Worm (Caenorhabditis elegans) whole organism, L3 larva: ENCODE data around the gene sek-1.

Experiments used
- ama-1 ChIP-seq: fragments of 150-350 bp; optimal IDR thresholded peaks from 2 replicates; lab custom pipeline; 2018
- ceh-28 ChIP-seq: fragments of 150-350 bp; optimal IDR thresholded peaks from 2 replicates; lab custom pipeline; 2014; ENCODE audit warnings: missing biosample characterization, missing genetic modification reagents, missing genetic modification characterization
- ceh-82 ChIP-seq: fragments of 150-350 bp; optimal IDR thresholded peaks from 2 replicates; lab custom pipeline; 2014; ENCODE audit warnings: missing biosample characterization, missing genetic modification characterization
- egl-27 ChIP-seq: sonication (generic microtip); optimal IDR thresholded peaks from 4 replicates; lab custom pipeline; 2017; ENCODE audit warnings: missing biosample characterization, missing genetic modification reagents, missing genetic modification characterization
- elt-1 ChIP-seq: fragments of 150-350 bp; optimal IDR thresholded peaks from 2 replicates; lab custom pipeline; 2014; ENCODE audit warnings: missing biosample characterization, missing genetic modification characterization
- elt-2 ChIP-seq: sonication (generic microtip); optimal IDR thresholded peaks from 2 replicates; lab custom pipeline; 2016; ENCODE audit warnings: missing genetic modification reagents, mild to moderate bottlenecking, missing genetic modification characterization, missing compliant biosample characterization
- elt-3 ChIP-seq, 3 experiments: fragments of 150-350 bp in 1 of 3; sonication (generic microtip) in 2 of 3; optimal IDR thresholded peaks; 2 replicates in 2 of 3; 4 replicates in 1 of 3; lab custom pipeline; 2014 to 2017; ENCODE audit warnings: missing biosample characterization in 3 of 3, missing genetic modification characterization in 3 of 3
- fkh-2 ChIP-seq: fragments of 150-350 bp; optimal IDR thresholded peaks from 2 replicates; lab custom pipeline; 2014; ENCODE audit warnings: missing biosample characterization, missing genetic modification reagents, missing genetic modification characterization
- hmg-11 ChIP-seq: sonication (generic microtip); optimal IDR thresholded peaks from 2 replicates; lab custom pipeline; 2016; ENCODE audit warnings: missing genetic modification characterization, missing compliant biosample characterization
- jun-1 ChIP-seq: fragments of 150-350 bp; optimal IDR thresholded peaks from 2 replicates; lab custom pipeline; 2014; ENCODE audit warnings: missing biosample characterization, missing genetic modification reagents, missing genetic modification characterization
- lin-15B ChIP-seq: fragments of 150-350 bp; optimal IDR thresholded peaks from 2 replicates; lab custom pipeline; 2014; ENCODE audit warnings: missing biosample characterization, missing genetic modification characterization
- lin-39 ChIP-seq: fragments of 150-350 bp; optimal IDR thresholded peaks from 2 replicates; lab custom pipeline; 2018; ENCODE audit warnings: missing biosample characterization, missing genetic modification reagents, missing genetic modification characterization
- lsy-12 ChIP-seq: sonication (generic microtip); optimal IDR thresholded peaks from 2 replicates; lab custom pipeline; 2016; ENCODE audit warnings: mild to moderate bottlenecking, missing genetic modification characterization, missing compliant biosample characterization
- mdl-1 ChIP-seq: fragments of 150-350 bp; optimal IDR thresholded peaks from 2 replicates; lab custom pipeline; 2014; ENCODE audit warnings: missing biosample characterization, missing genetic modification characterization
- mml-1 ChIP-seq: fragments of 150-350 bp; sonication (generic microtip); optimal IDR thresholded peaks from 3 replicates; lab custom pipeline; 2014; ENCODE audit warnings: missing biosample characterization, missing genetic modification characterization
- nfya-1 ChIP-seq: sonication (generic microtip); optimal IDR thresholded peaks from 2 replicates; lab custom pipeline; 2017; ENCODE audit warnings: missing genetic modification characterization, mild to moderate bottlenecking, missing compliant biosample characterization, antibody characterized with exemption, moderate library complexity; ENCODE audit not compliant: insufficient read depth
- nhr-12 ChIP-seq: fragments of 150-350 bp; optimal IDR thresholded peaks from 2 replicates; lab custom pipeline; 2014; ENCODE audit warnings: missing biosample characterization, missing genetic modification characterization
- nhr-23 ChIP-seq: fragments of 150-350 bp; optimal IDR thresholded peaks from 2 replicates; lab custom pipeline; 2014; ENCODE audit warnings: missing biosample characterization, missing genetic modification reagents, missing genetic modification characterization
- nhr-237 ChIP-seq: fragments of 150-350 bp; optimal IDR thresholded peaks from 2 replicates; lab custom pipeline; 2014; ENCODE audit warnings: missing biosample characterization, missing genetic modification characterization
- nhr-25 ChIP-seq: sonication (generic microtip); optimal IDR thresholded peaks from 2 replicates; lab custom pipeline; 2017; ENCODE audit warnings: missing biosample characterization, missing genetic modification characterization
- nhr-43 ChIP-seq: sonication (generic microtip); optimal IDR thresholded peaks from 2 replicates; lab custom pipeline; 2016; ENCODE audit warnings: mild to moderate bottlenecking, missing genetic modification characterization, missing compliant biosample characterization; ENCODE audit not compliant: poor library complexity, severe bottlenecking
- nhr-76 ChIP-seq: fragments of 150-350 bp; sonication (generic microtip); optimal IDR thresholded peaks from 5 replicates; lab custom pipeline; 2014; ENCODE audit warnings: missing biosample characterization, missing genetic modification characterization
- nhr-77 ChIP-seq: fragments of 150-350 bp; optimal IDR thresholded peaks from 2 replicates; lab custom pipeline; 2014; ENCODE audit warnings: missing biosample characterization, missing genetic modification characterization
- pha-4 ChIP-seq: fragments of 150-350 bp; optimal IDR thresholded peaks from 2 replicates; lab custom pipeline; 2014; ENCODE audit warnings: missing biosample characterization, missing genetic modification reagents, missing genetic modification characterization
- pqm-1 ChIP-seq: fragments of 150-350 bp; optimal IDR thresholded peaks from 2 replicates; lab custom pipeline; 2017; ENCODE audit warnings: missing biosample characterization, missing genetic modification characterization, inconsistent platforms
- snpc-4 ChIP-seq: fragments of 150-350 bp; optimal IDR thresholded peaks from 2 replicates; lab custom pipeline; 2014; ENCODE audit warnings: missing biosample characterization, missing genetic modification characterization
- tbx-2 ChIP-seq: sonication (generic microtip); optimal IDR thresholded peaks from 2 replicates; lab custom pipeline; 2016; ENCODE audit warnings: mild to moderate bottlenecking, missing genetic modification characterization, missing compliant biosample characterization
- zag-1 ChIP-seq: fragments of 150-350 bp; optimal IDR thresholded peaks from 2 replicates; lab custom pipeline; 2014; ENCODE audit warnings: missing biosample characterization, missing genetic modification characterization
- ztf-11 ChIP-seq: fragments of 150-350 bp; optimal IDR thresholded peaks from 2 replicates; lab custom pipeline; 2014; ENCODE audit warnings: missing biosample characterization, missing genetic modification characterization

Gene sek-1

DNA sequence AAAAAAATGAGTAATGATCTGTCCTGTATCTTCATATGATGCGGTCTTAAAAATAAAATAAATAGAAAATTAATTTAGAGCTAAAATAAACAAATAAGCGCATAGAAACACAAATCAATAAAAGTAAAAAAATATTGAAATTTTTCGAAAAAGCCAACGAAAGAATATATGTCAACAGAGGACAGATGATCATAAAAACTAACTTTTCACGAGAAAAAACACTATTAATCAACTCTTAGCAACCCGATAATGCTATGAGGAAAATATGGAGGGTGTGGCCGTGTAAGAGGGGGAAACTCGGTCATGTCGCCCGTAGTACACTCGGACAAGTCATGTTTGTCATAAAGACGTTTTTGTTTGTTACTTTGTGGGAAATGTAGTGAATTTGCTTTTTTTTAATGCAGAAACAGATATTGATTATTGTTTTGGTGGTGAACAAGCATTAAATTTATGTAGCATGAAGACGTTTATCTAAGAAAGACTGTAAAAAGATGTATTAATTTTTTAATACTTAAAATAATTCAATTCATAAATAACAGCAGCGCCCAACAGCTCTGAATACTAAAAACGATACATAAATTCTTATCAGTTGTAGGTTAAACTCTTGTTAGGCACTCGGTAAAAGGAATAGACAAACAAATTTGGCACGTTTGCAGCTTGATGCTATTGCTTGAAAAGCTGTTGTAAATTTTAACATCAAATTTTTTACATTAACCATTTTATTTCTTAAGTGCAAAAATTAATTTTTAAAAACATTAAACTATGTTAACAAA is 18.1 kb upstream of the sek-1 start, which contains the start of gene adm-4:
Gene adm-4, minus strand, starts transcription at position 51 of the 773 bp plus-strand sequence.
- TF ChIP-seq lin-15B (tag; lab: Kevin White, UChicago): peak; percentile 18
- TF ChIP-seq nhr-43 (tag; lab: Kevin White, UChicago): peak; percentile 14
- TF ChIP-seq pha-4 (tag; lab: Kevin White, UChicago): peak; percentile 53
- TF ChIP-seq egl-27 (tag; lab: Kevin White, UChicago): no peak
- peak; percentile 29 for TF ChIP-seq elt-2
- TF ChIP-seq nfya-1: peak; percentile 48
- TF ChIP-seq nhr-25 (tag; lab: Kevin White, UChicago): peak; percentile 2
- peak; percentile 28 for TF ChIP-seq hmg-11 (tag; lab: Kevin White, UChicago)
- peak; percentile 48 for TF ChIP-seq nhr-23 (tag; lab: Kevin White, UChicago)
- TF ChIP-seq nhr-12 (tag; lab: Kevin White, UChicago): no peak
- TF ChIP-seq ceh-28 (tag; lab: Kevin White, UChicago): no peak
- TF ChIP-seq, all 47 proteins: peak for 8

DNA sequence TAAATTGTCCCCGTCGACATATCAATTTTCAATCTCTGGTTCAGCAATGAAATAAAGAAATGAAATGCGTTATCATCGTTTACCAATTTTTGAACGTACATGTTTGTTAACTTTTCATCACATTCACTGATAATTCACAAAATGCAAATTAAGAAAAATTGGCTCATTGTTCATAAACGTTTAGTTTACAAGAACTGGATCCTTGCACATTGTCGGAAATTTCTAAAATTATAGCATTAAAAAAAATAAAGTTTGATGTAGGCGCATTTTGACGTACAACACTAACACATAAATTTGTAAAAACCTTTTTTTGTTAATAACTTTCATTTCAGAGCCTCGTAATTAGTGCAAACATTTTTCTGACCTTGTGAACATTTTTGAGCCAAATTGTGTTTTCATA is 16.9 kb upstream of the sek-1 start, which contains the start of gene gpx-7:
Gene gpx-7, minus strand, starts transcription at position 101 of the 400 bp plus-strand sequence.
- no peak for TF ChIP-seq nhr-12 (tag; lab: Kevin White, UChicago)
- peak; percentile 43 for TF ChIP-seq pqm-1 (tag; lab: Kevin White, UChicago)
- peak; percentile 11 for TF ChIP-seq pha-4 (tag; lab: Kevin White, UChicago)
- no peak for TF ChIP-seq ama-1
- no peak for TF ChIP-seq nhr-76 (tag; lab: Kevin White, UChicago)
- no peak for TF ChIP-seq ceh-28 (tag; lab: Kevin White, UChicago)
- peak; percentile 50 for TF ChIP-seq elt-2
- TF ChIP-seq mml-1 (tag; lab: Kevin White, UChicago): no peak

DNA sequence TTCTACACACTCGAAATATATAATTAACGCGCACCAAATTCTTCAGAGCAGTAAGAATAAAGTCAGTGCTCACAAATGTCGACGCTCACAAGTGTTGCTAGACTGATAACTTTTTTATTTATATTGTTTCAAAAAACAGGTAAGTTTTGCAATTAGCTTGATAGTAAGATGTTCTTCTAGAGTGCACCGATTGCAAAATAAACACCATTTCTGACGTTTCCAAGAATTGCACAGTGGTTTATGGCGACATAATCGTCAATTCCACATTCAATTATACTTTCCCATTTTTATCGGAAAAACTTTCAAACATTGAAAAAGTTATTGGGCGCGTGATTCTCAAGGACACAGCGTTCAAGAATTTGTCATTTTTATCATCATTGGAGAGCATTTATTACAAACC is 16.2 kb upstream of the sek-1 start:
- peak; percentile 1 for TF ChIP-seq elt-2
- TF ChIP-seq ztf-11 (tag; lab: Kevin White, UChicago): no peak
- TF ChIP-seq, all 47 proteins: peak for 1

DNA sequence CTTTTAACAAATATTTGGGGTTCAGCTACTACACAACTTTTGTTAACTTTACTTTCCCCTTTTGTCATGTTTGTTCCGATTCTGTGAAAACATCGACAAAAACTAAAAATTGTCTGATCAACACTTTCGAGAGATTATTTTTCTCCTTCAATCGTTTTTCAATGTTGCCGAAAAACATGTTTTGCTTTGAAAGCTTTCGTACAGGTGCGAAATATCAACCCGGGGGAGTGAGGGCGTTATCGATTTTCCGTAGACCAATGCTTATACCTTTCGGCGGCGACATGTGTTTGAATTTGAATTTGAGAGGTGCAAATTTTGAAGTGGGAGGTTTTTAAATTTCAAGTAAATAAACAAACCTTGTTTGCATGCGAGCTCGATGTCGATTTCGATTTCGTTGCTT is 8.1 kb upstream of the sek-1 start:
- TF ChIP-seq fkh-2 (tag; lab: Kevin White, UChicago) (no peak), tbx-2 (tag; lab: Kevin White, UChicago) (no peak), nhr-12 (tag; lab: Kevin White, UChicago) (no peak), nhr-76 (tag; lab: Kevin White, UChicago) (no peak), zag-1 (tag; lab: Kevin White, UChicago) (no peak), lsy-12 (tag; lab: Kevin White, UChicago) (no peak), nhr-237 (no peak), snpc-4 (tag; lab: Kevin White, UChicago) (no peak), lin-15B (tag; lab: Kevin White, UChicago) (no peak), pha-4 (tag; lab: Kevin White, UChicago) (peak; percentile 17), mdl-1 (tag; lab: Kevin White, UChicago) (no peak), egl-27 (tag; lab: Kevin White, UChicago) (no peak), elt-3 (tag; optimal IDR thresholded peaks at IDR 0.05; lab: Kevin White, UChicago) (no peak), nhr-43 (tag; lab: Kevin White, UChicago) (no peak), ceh-28 (tag; lab: Kevin White, UChicago) (peak; percentile 66), pqm-1 (tag; lab: Kevin White, UChicago) (no peak), lin-39 (no peak), nhr-77 (tag; lab: Kevin White, UChicago) (no peak), ceh-82 (tag; lab: Kevin White, UChicago) (no peak), elt-1 (tag; lab: Kevin White, UChicago) (no peak), ama-1 (peak; percentile 29), jun-1 (tag; lab: Kevin White, UChicago) (no peak), hmg-11 (tag; lab: Kevin White, UChicago) (no peak)
- TF ChIP-seq, all 47 proteins: peak for 3
